Worm (Caenorhabditis elegans): Measurements from ENCODE around the gene T16A9.3.

The T16A9.3 gene

DNA sequence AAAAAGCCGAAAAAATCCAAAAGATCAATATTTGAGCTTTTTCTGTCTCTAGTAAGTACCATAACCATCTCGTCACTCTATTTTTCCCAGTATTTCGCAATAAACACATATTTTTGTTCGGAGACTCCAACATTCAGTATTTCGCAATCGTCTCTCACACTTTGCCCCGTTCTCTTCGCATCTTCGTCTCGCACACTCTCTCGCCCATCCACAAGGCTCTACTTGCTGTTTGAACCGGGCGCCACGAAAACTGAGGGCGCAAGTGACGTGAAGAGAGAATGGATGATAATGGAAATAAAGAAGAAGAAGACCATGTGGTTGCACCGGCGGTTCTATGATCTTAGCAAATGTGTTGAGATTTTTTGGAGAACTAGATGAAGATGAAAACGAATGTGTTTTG lies 5.2 kb upstream of the T16A9.3 start (continued):
- no peak for TF ChIP-seq bed-2 (GFP tag; IDR thresholded peaks at IDR 0.05)
- no peak for TF ChIP-seq lsy-27 (tag; optimal IDR thresholded peaks at IDR 0.05; ENCODE audit: borderline replicate concordance, insufficient read depth)
- TF ChIP-seq sdz-38 (tag; optimal IDR thresholded peaks at IDR 0.05), result no peak
- no peak for TF ChIP-seq ccch-3 (GFP tag; optimal IDR thresholded peaks at IDR 0.05)
- TF ChIP-seq tlf-1 (GFP tag; optimal IDR thresholded peaks at IDR 0.05), result peak; percentile 68
- TF ChIP-seq attf-3 (GFP tag; conservative IDR thresholded peaks at IDR 0.05), result no peak
- peak; percentile 94 for TF ChIP-seq zfh-2 (GFP tag; conservative IDR thresholded peaks at IDR 0.05)
- no peak for TF ChIP-seq hrde-1 (tag; optimal IDR thresholded peaks at IDR 0.05; ENCODE audit: borderline replicate concordance)
- TF ChIP-seq zim-3 (tag; optimal IDR thresholded peaks at IDR 0.05), result no peak
- peak in 1 of 3 experiments; percentile 84 for TF ChIP-seq lin-35 (GFP tag; optimal IDR thresholded peaks at IDR 0.05)
- TF ChIP-seq F33H1.4 (GFP tag; IDR thresholded peaks at IDR 0.05), result no peak
- TF ChIP-seq egrh-3 (GFP tag; IDR thresholded peaks at IDR 0.05), result peak; percentile 38; the same call in 1 of the 2 replicates
- TF ChIP-seq aptf-2 (GFP tag; conservative IDR thresholded peaks at IDR 0.05), result no peak

DNA sequence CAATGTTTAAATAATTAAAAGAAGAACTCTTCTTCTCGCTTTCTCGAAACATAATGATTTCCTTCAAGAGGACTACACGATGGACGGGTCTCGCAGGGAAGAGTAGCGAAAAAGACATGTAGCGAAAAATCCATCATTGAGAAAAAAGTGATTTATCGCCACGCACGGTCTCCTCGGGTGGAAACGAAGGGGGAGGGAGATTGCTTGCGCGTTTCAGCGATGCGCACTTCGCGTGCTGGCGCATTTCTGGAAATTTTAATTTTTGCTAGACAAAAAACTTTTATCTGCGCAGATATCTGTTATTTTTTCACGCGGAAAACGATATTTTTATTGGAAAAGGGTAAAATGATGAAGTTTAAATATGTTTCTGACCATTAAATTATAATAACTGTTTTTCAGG lies 1.5 kb upstream of the T16A9.3 start:
- TF ChIP-seq hmg-1.2 (GFP tag; IDR thresholded peaks at IDR 0.05), result 0 out of 2 replicates have a peak, but pooled peaks have one; percentile 7
- TF ChIP-seq mcd-1 (GFP tag; IDR thresholded peaks at IDR 0.05), result peak; percentile 73
- 0 out of 2 replicates have a peak, but pooled peaks have one; percentile 12 for TF ChIP-seq F33H1.4 (GFP tag; IDR thresholded peaks at IDR 0.05)
- TF ChIP-seq egrh-3 (GFP tag; IDR thresholded peaks at IDR 0.05), result peak; percentile 71
- peak; percentile 67 for TF ChIP-seq dox-1 (GFP tag; IDR thresholded peaks at IDR 0.05)
- TF ChIP-seq ztf-18 (tag; optimal IDR thresholded peaks at IDR 0.05), result peak; percentile 7

DNA sequence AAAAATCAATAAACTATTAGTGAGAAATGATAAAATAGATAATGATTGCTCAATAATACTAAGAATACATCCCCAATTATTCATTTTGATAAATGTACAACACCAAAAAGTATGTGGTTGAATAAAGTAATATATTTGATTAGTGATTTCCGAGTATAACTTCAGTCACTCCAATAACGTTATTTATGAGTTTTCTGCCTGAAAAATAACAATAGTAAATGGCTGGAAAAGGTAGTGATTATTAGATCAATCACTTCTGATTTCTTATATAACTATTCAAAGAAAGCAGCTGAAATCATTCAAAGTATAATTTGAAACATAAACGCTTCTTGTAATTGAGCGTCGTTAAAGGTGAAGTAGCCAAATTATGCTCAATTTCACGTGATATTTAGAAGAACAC lies 5.4 kb downstream of the T16A9.3 start, which contains the start of gene str-230:
Gene str-230 (minus strand): TSS at position 101 of the 400 bp plus-strand sequence.
- no peak for TF ChIP-seq Y53G8AR.9 (GFP tag; conservative IDR thresholded peaks at IDR 0.05)
- no peak for TF ChIP-seq hlh-26 (GFP tag; conservative IDR thresholded peaks at IDR 0.05)
- TF ChIP-seq mel-28 (tag; optimal IDR thresholded peaks at IDR 0.05; ENCODE audit: borderline replicate concordance), result no peak
- no peak for TF ChIP-seq lsy-27 (tag; optimal IDR thresholded peaks at IDR 0.05; ENCODE audit: borderline replicate concordance, insufficient read depth)
- no peak for TF ChIP-seq attf-6 (GFP tag; IDR thresholded peaks at IDR 0.05)
- no peak for TF ChIP-seq C06A6.2 (GFP tag; conservative IDR thresholded peaks at IDR 0.05)
- no peak for TF ChIP-seq attf-5 (GFP tag; optimal IDR thresholded peaks at IDR 0.05)
- no peak for TF ChIP-seq F55B11.4 (tag; optimal IDR thresholded peaks at IDR 0.05; ENCODE audit: borderline replicate concordance, insufficient read depth)
- no peak for TF ChIP-seq ZK185.1 (tag; optimal IDR thresholded peaks at IDR 0.05; ENCODE audit: poor library complexity, severe bottlenecking)
- TF ChIP-seq akir-1 (GFP tag; optimal IDR thresholded peaks at IDR 0.05), result no peak
- no peak for TF ChIP-seq nfya-2 (GFP tag; IDR thresholded peaks at IDR 0.05)
- no peak for TF ChIP-seq rpc-1 (optimal IDR thresholded peaks at IDR 0.05)
- TF ChIP-seq rpc-1 (tag; optimal IDR thresholded peaks at IDR 0.05), result no peak
- TF ChIP-seq Y67H2A.10 (GFP tag; conservative IDR thresholded peaks at IDR 0.05), result no peak
- TF ChIP-seq B0035.1 (tag; optimal IDR thresholded peaks at IDR 0.05), result no peak
- no peak for TF ChIP-seq ceh-91 (GFP tag; IDR thresholded peaks at IDR 0.05)
- no peak for TF ChIP-seq Y53F4B.3 (GFP tag; IDR thresholded peaks at IDR 0.05)
- TF ChIP-seq Y95B8A.8 (GFP tag; IDR thresholded peaks at IDR 0.05), result no peak
- TF ChIP-seq K11D2.4 (GFP tag; IDR thresholded peaks at IDR 0.05), result no peak
- TF ChIP-seq ama-1 (optimal IDR thresholded peaks at IDR 0.05), result no peak
- no peak for TF ChIP-seq ama-1 (GFP tag; optimal IDR thresholded peaks at IDR 0.05)
- no peak for TF ChIP-seq F49E8.2 (tag; optimal IDR thresholded peaks at IDR 0.05; ENCODE audit: insufficient read depth)

Data from whole organism, young adult.